Fruit fly (Drosophila melanogaster) whole organism, embryonic: Measurements from ENCODE around the gene LysD.

Experiments used
- Aef1 ChIP-seq: fragments of 200-800 bp; sonication (Bioruptor generic); IDR thresholded peaks from 3 replicates; pipeline ENCODE4 v1.3.6; 2022; ENCODE audit warnings: missing biosample characterization, missing genetic modification characterization
- CG1024 ChIP-seq: fragments of 200-800 bp; sonication (Bioruptor generic); IDR thresholded peaks from 2 replicates; pipeline ENCODE4 v1.3.6; 2022; ENCODE audit warnings: missing biosample characterization, missing genetic modification characterization
- CG10274 ChIP-seq: fragments of 200-800 bp; sonication (Bioruptor generic); optimal IDR thresholded peaks from 3 replicates; lab custom pipeline; 2017; ENCODE audit warnings: missing biosample characterization, mild to moderate bottlenecking, missing genetic modification characterization
- CG10979 ChIP-seq: fragments of 200-800 bp; sonication (Bioruptor generic); optimal IDR thresholded peaks from 2 replicates; lab custom pipeline; 2018; ENCODE audit warnings: missing biosample characterization, mild to moderate bottlenecking, missing genetic modification characterization, moderate library complexity
- CG11398 ChIP-seq: fragments of 200-800 bp; sonication (Bioruptor generic); optimal IDR thresholded peaks from 2 replicates; lab custom pipeline; 2016; ENCODE audit warnings: missing biosample characterization, missing genetic modification characterization
- CG12236 ChIP-seq: fragments of 200-800 bp; sonication (Bioruptor generic); optimal IDR thresholded peaks from 2 replicates; lab custom pipeline; 2016; ENCODE audit warnings: missing biosample characterization, missing genetic modification characterization
- CG12391 ChIP-seq: fragments of 200-800 bp; sonication (Bioruptor generic); optimal IDR thresholded peaks from 3 replicates; lab custom pipeline; 2018; ENCODE audit warnings: missing biosample characterization, mild to moderate bottlenecking, missing genetic modification characterization, moderate library complexity
- CG13296 ChIP-seq: fragments of 200-800 bp; sonication (Bioruptor generic); optimal IDR thresholded peaks from 3 replicates; lab custom pipeline; 2018; ENCODE audit warnings: missing biosample characterization, mild to moderate bottlenecking, missing genetic modification characterization
- CG13624 ChIP-seq: fragments of 200-800 bp; sonication (Bioruptor generic); optimal IDR thresholded peaks from 2 replicates; lab custom pipeline; 2016; ENCODE audit warnings: missing biosample characterization, missing genetic modification characterization
- CG17328 ChIP-seq: fragments of 200-800 bp; sonication (Bioruptor generic); IDR thresholded peaks from 2 replicates; pipeline ENCODE4 v1.3.6; 2022; ENCODE audit warnings: missing biosample characterization, missing genetic modification characterization
- CG30403 ChIP-seq: fragments of 200-800 bp; sonication (Bioruptor generic); optimal IDR thresholded peaks from 3 replicates; lab custom pipeline; 2016; ENCODE audit warnings: missing biosample characterization, missing genetic modification characterization
- CG33213 ChIP-seq: fragments of 200-800 bp; sonication (Bioruptor generic); optimal IDR thresholded peaks from 3 replicates; lab custom pipeline; 2016; ENCODE audit warnings: missing biosample characterization, missing genetic modification characterization
- CG3995 ChIP-seq: fragments of 200-800 bp; sonication (Bioruptor generic); optimal IDR thresholded peaks from 3 replicates; lab custom pipeline; 2016; ENCODE audit warnings: missing biosample characterization, missing genetic modification characterization
- CG4282 ChIP-seq: fragments of 200-800 bp; sonication (Bioruptor generic); optimal IDR thresholded peaks from 2 replicates; lab custom pipeline; 2016; ENCODE audit warnings: missing biosample characterization, missing genetic modification characterization
- CG4820 ChIP-seq: fragments of 200-800 bp; sonication (Bioruptor generic); optimal IDR thresholded peaks from 3 replicates; lab custom pipeline; 2016; ENCODE audit warnings: missing biosample characterization, missing genetic modification characterization
- CG6175 ChIP-seq: fragments of 200-800 bp; sonication (Bioruptor generic); IDR thresholded peaks from 3 replicates; pipeline ENCODE4 v1.3.6; 2022; ENCODE audit warnings: missing biosample characterization, missing genetic modification characterization
- CG6254 ChIP-seq: fragments of 200-800 bp; sonication (Bioruptor generic); optimal IDR thresholded peaks from 3 replicates; lab custom pipeline; 2017; ENCODE audit warnings: mild to moderate bottlenecking, missing biosample characterization, missing genetic modification reagents, missing genetic modification characterization
- CG6791 ChIP-seq: fragments of 200-800 bp; sonication (Bioruptor generic); IDR thresholded peaks from 3 replicates; pipeline ENCODE4 v1.3.6; 2022; ENCODE audit warnings: missing biosample characterization, missing genetic modification characterization; ENCODE audit not compliant: partially characterized antibody
- CG7987 ChIP-seq: fragments of 200-800 bp; sonication (Bioruptor generic); optimal IDR thresholded peaks from 2 replicates; lab custom pipeline; 2018; ENCODE audit warnings: missing biosample characterization, mild to moderate bottlenecking, missing genetic modification characterization, moderate library complexity
- CG9797 ChIP-seq: fragments of 200-800 bp; sonication (Bioruptor generic); optimal IDR thresholded peaks from 3 replicates; lab custom pipeline; 2018; ENCODE audit warnings: missing biosample characterization, mild to moderate bottlenecking, missing genetic modification characterization
- Dll ChIP-seq: fragments of 200-800 bp; sonication (Bioruptor generic); IDR thresholded peaks from 4 replicates; pipeline ENCODE4 v1.3.6; 2022; ENCODE audit warnings: missing biosample characterization, missing genetic modification characterization; ENCODE audit not compliant: partially characterized antibody
- Doc3 ChIP-seq: fragments of 200-800 bp; sonication (Bioruptor generic); IDR thresholded peaks from 3 replicates; pipeline ENCODE4 v1.3.6; 2022; ENCODE audit warnings: missing biosample characterization, missing genetic modification characterization; ENCODE audit not compliant: partially characterized antibody
- Eip74EF ChIP-seq, 2 experiments: fragments of 200-800 bp in 1 of 2; fragments of >200 bp in 1 of 2; sonication (Bioruptor generic) in 1 of 2; optimal IDR thresholded peaks; 2 replicates each; lab custom pipeline; 2017 to 2019; ENCODE audit warnings: missing biosample characterization in 2 of 2, missing genetic modification characterization in 2 of 2, mild to moderate bottlenecking in 1 of 2, moderate library complexity in 1 of 2
- H15 ChIP-seq: fragments of 200-800 bp; sonication (Bioruptor generic); IDR thresholded peaks from 3 replicates; pipeline ENCODE4 v1.3.6; 2022; ENCODE audit warnings: missing biosample characterization, missing genetic modification characterization
- MESR4 ChIP-seq: fragments of 200-800 bp; sonication (Bioruptor generic); optimal IDR thresholded peaks from 2 replicates; lab custom pipeline; 2018; ENCODE audit warnings: missing biosample characterization, mild to moderate bottlenecking, missing genetic modification characterization, moderate library complexity
- Mad ChIP-seq: fragments of 200-800 bp; sonication (Bioruptor generic); optimal IDR thresholded peaks from 2 replicates; lab custom pipeline; 2016; ENCODE audit warnings: missing biosample characterization, missing genetic modification characterization
- NC2α ChIP-seq: fragments of 200-800 bp; sonication (Bioruptor generic); optimal IDR thresholded peaks from 2 replicates; lab custom pipeline; 2016; ENCODE audit warnings: missing biosample characterization, missing genetic modification characterization
- NFAT ChIP-seq: fragments of 200-800 bp; sonication (Bioruptor generic); IDR thresholded peaks from 2 replicates; pipeline ENCODE4 v1.3.6; 2022; ENCODE audit warnings: missing biosample characterization, missing genetic modification characterization
- Pdp1 ChIP-seq, 2 experiments: fragments of 200-800 bp; sonication (Bioruptor generic); optimal IDR thresholded peaks; 3 replicates each; lab custom pipeline; 2016; ENCODE audit warnings: missing biosample characterization in 2 of 2, missing genetic modification characterization in 2 of 2, mild to moderate bottlenecking in 1 of 2, moderate library complexity in 1 of 2
- Rfx ChIP-seq: fragments of 200-800 bp; sonication (Bioruptor generic); IDR thresholded peaks from 2 replicates; pipeline ENCODE4 v1.3.6; 2022; ENCODE audit warnings: missing biosample characterization, missing genetic modification characterization
- Scr ChIP-seq: fragments of 200-800 bp; sonication (Bioruptor generic); IDR thresholded peaks from 2 replicates; pipeline ENCODE4 v1.3.6; 2022; ENCODE audit warnings: missing biosample characterization, missing genetic modification characterization; ENCODE audit not compliant: partially characterized antibody
- ash1 ChIP-seq: fragments of 200-800 bp; sonication (Bioruptor generic); optimal IDR thresholded peaks from 2 replicates; lab custom pipeline; 2018; ENCODE audit warnings: missing biosample characterization, mild to moderate bottlenecking, missing genetic modification characterization
- cas ChIP-seq: fragments of 200-800 bp; sonication (Bioruptor generic); IDR thresholded peaks from 2 replicates; pipeline ENCODE4 v1.3.6; 2022; ENCODE audit warnings: missing biosample characterization, missing genetic modification characterization
- cato ChIP-seq: fragments of 200-800 bp; sonication (Bioruptor generic); optimal IDR thresholded peaks from 2 replicates; lab custom pipeline; 2016; ENCODE audit warnings: missing biosample characterization, missing genetic modification characterization, borderline replicate concordance
- caup ChIP-seq: fragments of 200-800 bp; sonication (Bioruptor generic); optimal IDR thresholded peaks from 3 replicates; lab custom pipeline; 2017; ENCODE audit warnings: missing biosample characterization, mild to moderate bottlenecking, missing genetic modification characterization, moderate library complexity; ENCODE audit not compliant: severe bottlenecking
- dati ChIP-seq: fragments of 200-800 bp; sonication (Bioruptor generic); IDR thresholded peaks from 2 replicates; pipeline ENCODE4 v1.3.6; 2022; ENCODE audit warnings: missing biosample characterization, missing genetic modification characterization
- fd64A ChIP-seq: fragments of 200-800 bp; sonication (Bioruptor generic); optimal IDR thresholded peaks from 3 replicates; lab custom pipeline; 2018; ENCODE audit warnings: missing biosample characterization, mild to moderate bottlenecking, missing genetic modification characterization
- ham ChIP-seq: fragments of 200-800 bp; sonication (Bioruptor generic); IDR thresholded peaks from 2 replicates; pipeline ENCODE4 v1.3.6; 2022; ENCODE audit warnings: missing biosample characterization, missing genetic modification characterization
- kni ChIP-seq: fragments of 200-800 bp; sonication (Bioruptor generic); optimal IDR thresholded peaks from 3 replicates; lab custom pipeline; 2017; ENCODE audit warnings: mild to moderate bottlenecking, missing biosample characterization, missing genetic modification reagents, missing genetic modification characterization
- knrl ChIP-seq: fragments of 200-800 bp; sonication (Bioruptor generic); IDR thresholded peaks from 3 replicates; pipeline ENCODE4 v1.3.6; 2022; ENCODE audit warnings: missing biosample characterization, missing genetic modification characterization; ENCODE audit not compliant: partially characterized antibody
- luna ChIP-seq: fragments of 200-800 bp; sonication (Bioruptor generic); optimal IDR thresholded peaks from 2 replicates; lab custom pipeline; 2016; ENCODE audit warnings: missing biosample characterization, missing genetic modification characterization
- mam ChIP-seq: fragments of 200-800 bp; sonication (Bioruptor generic); optimal IDR thresholded peaks from 3 replicates; lab custom pipeline; 2016; ENCODE audit warnings: missing biosample characterization, missing genetic modification characterization
- nmo ChIP-seq: fragments of 200-800 bp; sonication (Bioruptor generic); optimal IDR thresholded peaks from 2 replicates; lab custom pipeline; 2018; ENCODE audit warnings: missing biosample characterization, mild to moderate bottlenecking, missing genetic modification characterization, moderate library complexity
- run ChIP-seq: fragments of 200-800 bp; sonication (Bioruptor generic); optimal IDR thresholded peaks from 3 replicates; lab custom pipeline; 2018; ENCODE audit warnings: missing biosample characterization, mild to moderate bottlenecking, missing genetic modification characterization
- shn ChIP-seq: fragments of 200-800 bp; sonication (Bioruptor generic); optimal IDR thresholded peaks from 3 replicates; lab custom pipeline; 2016; ENCODE audit warnings: missing biosample characterization, missing genetic modification characterization
- tll ChIP-seq, 2 experiments: fragments of 200-800 bp in 1 of 2; fragments of >200 bp in 1 of 2; sonication (Bioruptor generic) in 1 of 2; optimal IDR thresholded peaks; 2 replicates each; lab custom pipeline; 2017 to 2019; ENCODE audit warnings: missing biosample characterization in 2 of 2, missing genetic modification characterization in 2 of 2, mild to moderate bottlenecking in 1 of 2, moderate library complexity in 1 of 2
- vfl ChIP-seq: fragments of 200-800 bp; sonication (Bioruptor generic); optimal IDR thresholded peaks from 2 replicates; lab custom pipeline; 2016; ENCODE audit warnings: missing biosample characterization, missing genetic modification characterization
- wek ChIP-seq: fragments of 200-800 bp; sonication (Bioruptor generic); optimal IDR thresholded peaks from 3 replicates; lab custom pipeline; 2018; ENCODE audit warnings: missing biosample characterization, mild to moderate bottlenecking, missing genetic modification characterization, moderate library complexity
- zfh2 ChIP-seq: fragments of 200-800 bp; sonication (Bioruptor generic); optimal IDR thresholded peaks from 2 replicates; lab custom pipeline; 2016; ENCODE audit warnings: missing biosample characterization, missing genetic modification characterization

LysD gene

dm6 chr3L:1188936-1189659, 21.9 kb downstream of the LysD start, which contains the start of gene CG13912 (continued):
- TF ChIP-seq Dll (GFP tag; lab: Robert Waterston, UW), result no peak
- no peak for TF ChIP-seq Doc3 (GFP tag; lab: Robert Waterston, UW)
- TF ChIP-seq CG9797, result no peak
- TF ChIP-seq wek, result peak; percentile 10
- peak; percentile 92 for TF ChIP-seq CG7987 (GFP tag; lab: Kevin White, UChicago)
- TF ChIP-seq CG33213 (GFP tag; lab: Kevin White, UChicago), result peak; percentile 33
- TF ChIP-seq cas (GFP tag; lab: Robert Waterston, UW), result no peak
- no peak for TF ChIP-seq H15 (GFP tag; lab: Robert Waterston, UW)
- no peak for TF ChIP-seq mam (GFP tag; lab: Kevin White, UChicago)
- no peak for TF ChIP-seq CG12391 (tag; lab: Kevin White, UChicago)
- no peak for TF ChIP-seq NFAT
- no peak for TF ChIP-seq Mad (GFP tag; lab: Kevin White, UChicago)
- TF ChIP-seq CG4282 (GFP tag; lab: Kevin White, UChicago), result peak; percentile 1
- no peak for TF ChIP-seq CG1024 (GFP tag; lab: Robert Waterston, UW)
- no peak for TF ChIP-seq cato (GFP tag; lab: Kevin White, UChicago)
- peak; percentile 14 for TF ChIP-seq run (tag; lab: Kevin White, UChicago)
- TF ChIP-seq Pdp1 (GFP tag; optimal IDR thresholded peaks at IDR 0.05; lab: Kevin White, UChicago), result peak in 1 of 2 experiments; percentile 88
- TF ChIP-seq Scr (GFP tag; lab: Robert Waterston, UW), result no peak
- TF ChIP-seq fd64A (GFP tag; lab: Kevin White, UChicago), result peak; percentile 63
- TF ChIP-seq ash1 (GFP tag; lab: Kevin White, UChicago), result no peak
- no peak for TF ChIP-seq caup (GFP tag; lab: Kevin White, UChicago)
- TF ChIP-seq CG17328 (GFP tag; lab: Robert Waterston, UW), result no peak
- no peak for TF ChIP-seq Aef1 (GFP tag; lab: Robert Waterston, UW)
- TF ChIP-seq vfl, result no peak
- TF ChIP-seq zfh2 (GFP tag; lab: Kevin White, UChicago), result no peak
- peak; percentile 41 for TF ChIP-seq CG6254 (GFP tag; lab: Kevin White, UChicago)
- TF ChIP-seq nmo (GFP tag; lab: Kevin White, UChicago), result no peak
- peak; percentile 4 for TF ChIP-seq CG13624 (GFP tag; lab: Kevin White, UChicago)
- TF ChIP-seq CG11398 (GFP tag; lab: Kevin White, UChicago), result no peak
- no peak for TF ChIP-seq tll (GFP tag; optimal IDR thresholded peaks at IDR 0.05; lab: Kevin White, UChicago)
- peak; percentile 45; the same call in 1 of the 3 replicates for TF ChIP-seq knrl
- no peak for TF ChIP-seq CG30403 (GFP tag; lab: Kevin White, UChicago)
- no peak for TF ChIP-seq luna (GFP tag; lab: Kevin White, UChicago)
- TF ChIP-seq CG3995 (GFP tag; lab: Kevin White, UChicago), result no peak
- TF ChIP-seq CG10274 (GFP tag; lab: Kevin White, UChicago), result no peak
- no peak for TF ChIP-seq dati (GFP tag; lab: Robert Waterston, UW)
- peak in 1 of 2 experiments; percentile 39 for TF ChIP-seq Eip74EF (GFP tag; optimal IDR thresholded peaks at IDR 0.05; lab: Kevin White, UChicago)
- TF ChIP-seq CG10979 (tag; lab: Kevin White, UChicago), result no peak
- no peak for TF ChIP-seq CG6175 (GFP tag; lab: Robert Waterston, UW)
- peak; percentile 12; the same call in 1 of the 2 replicates for TF ChIP-seq Rfx
- no peak for TF ChIP-seq CG12236 (GFP tag; lab: Kevin White, UChicago)
- peak; percentile 33 for TF ChIP-seq CG13296
- TF ChIP-seq CG4820 (GFP tag; lab: Kevin White, UChicago), result no peak
- peak; percentile 64 for TF ChIP-seq kni (GFP tag; lab: Kevin White, UChicago)
- TF ChIP-seq ham (GFP tag; lab: Robert Waterston, UW), result no peak
- TF ChIP-seq shn (GFP tag; lab: Kevin White, UChicago), result peak; percentile 37
- TF ChIP-seq CG6791 (GFP tag; lab: Robert Waterston, UW), result peak; percentile 45; the same call in 1 of the 3 replicates
- TF ChIP-seq MESR4 (GFP tag; lab: Kevin White, UChicago), result no peak
- TF ChIP-seq NC2α (GFP tag; lab: Kevin White, UChicago), result no peak
